Fruit fly (Drosophila melanogaster) whole organism, embryonic: Measurements from ENCODE around the gene CG33664.

ENCODE experiments used
- B-H2 ChIP-seq: fragments of 200-800 bp; sonication (Bioruptor generic); optimal IDR thresholded peaks from 2 replicates; lab custom pipeline; 2018; ENCODE audit warnings: missing biosample characterization, mild to moderate bottlenecking, missing genetic modification characterization
- Blimp-1 ChIP-seq: fragments of 200-800 bp; sonication (Bioruptor generic); optimal IDR thresholded peaks from 3 replicates; lab custom pipeline; 2018; ENCODE audit warnings: missing biosample characterization, missing genetic modification characterization, mild to moderate bottlenecking, moderate library complexity, missing genetic modification reagents
- CG10654 ChIP-seq: fragments of 200-800 bp; sonication (Bioruptor generic); optimal IDR thresholded peaks from 2 replicates; lab custom pipeline; 2016; ENCODE audit warnings: missing biosample characterization, missing genetic modification characterization
- CG10979 ChIP-seq: fragments of 200-800 bp; sonication (Bioruptor generic); optimal IDR thresholded peaks from 2 replicates; lab custom pipeline; 2018; ENCODE audit warnings: missing biosample characterization, mild to moderate bottlenecking, missing genetic modification characterization, moderate library complexity
- CG12659 ChIP-seq: fragments of 200-800 bp; sonication (Bioruptor generic); optimal IDR thresholded peaks from 3 replicates; lab custom pipeline; 2017; ENCODE audit warnings: mild to moderate bottlenecking, missing biosample characterization, missing genetic modification reagents, missing genetic modification characterization
- CG13123 ChIP-seq: fragments of 200-800 bp; sonication (Bioruptor generic); optimal IDR thresholded peaks from 2 replicates; lab custom pipeline; 2016; ENCODE audit warnings: missing biosample characterization, missing genetic modification characterization
- CG14050 ChIP-seq: fragments of 200-800 bp; sonication (Bioruptor generic); IDR thresholded peaks from 3 replicates; pipeline ENCODE4 v1.3.6; 2022; ENCODE audit warnings: missing biosample characterization, missing genetic modification characterization
- CG14667 ChIP-seq: fragments of 200-800 bp; sonication (Bioruptor generic); IDR thresholded peaks from 2 replicates; pipeline ENCODE4 v1.3.6; 2022; ENCODE audit warnings: missing biosample characterization, missing genetic modification characterization
- CG1647 ChIP-seq: fragments of 200-800 bp; sonication (Bioruptor generic); optimal IDR thresholded peaks from 3 replicates; lab custom pipeline; 2016; ENCODE audit warnings: missing biosample characterization, missing genetic modification characterization
- CG17359 ChIP-seq: fragments of 200-800 bp; sonication (Bioruptor generic); optimal IDR thresholded peaks from 3 replicates; lab custom pipeline; 2018; ENCODE audit warnings: missing biosample characterization, mild to moderate bottlenecking, missing genetic modification characterization, moderate library complexity
- CG18764 ChIP-seq: fragments of 200-800 bp; sonication (Bioruptor generic); optimal IDR thresholded peaks from 3 replicates; lab custom pipeline; 2016; ENCODE audit warnings: missing biosample characterization, missing genetic modification characterization
- CG2712 ChIP-seq: fragments of 200-800 bp; optimal IDR thresholded peaks from 3 replicates; lab custom pipeline; 2019; ENCODE audit warnings: missing biosample characterization, mild to moderate bottlenecking, missing genetic modification characterization, moderate library complexity
- CG31388 ChIP-seq: fragments of 200-800 bp; sonication (Bioruptor generic); optimal IDR thresholded peaks from 2 replicates; lab custom pipeline; 2016; ENCODE audit warnings: missing biosample characterization, missing genetic modification characterization
- CG4707 ChIP-seq: fragments of 200-800 bp; sonication (Bioruptor generic); optimal IDR thresholded peaks from 2 replicates; lab custom pipeline; 2018; ENCODE audit warnings: missing biosample characterization, mild to moderate bottlenecking, missing genetic modification characterization, moderate library complexity
- CG5245 ChIP-seq: fragments of 200-800 bp; sonication (Bioruptor generic); optimal IDR thresholded peaks from 3 replicates; lab custom pipeline; 2016; ENCODE audit warnings: missing biosample characterization, missing genetic modification characterization
- CG7271 ChIP-seq: fragments of 200-800 bp; sonication (Bioruptor generic); optimal IDR thresholded peaks from 2 replicates; lab custom pipeline; 2018; ENCODE audit warnings: missing biosample characterization, mild to moderate bottlenecking, missing genetic modification characterization, moderate library complexity
- CG7786 ChIP-seq: fragments of 200-800 bp; sonication (Bioruptor generic); optimal IDR thresholded peaks from 2 replicates; lab custom pipeline; 2016; ENCODE audit warnings: missing biosample characterization, missing genetic modification characterization
- CG7928 ChIP-seq: fragments of 200-800 bp; sonication (Bioruptor generic); optimal IDR thresholded peaks from 2 replicates; lab custom pipeline; 2017; ENCODE audit warnings: missing biosample characterization, mild to moderate bottlenecking, missing genetic modification characterization
- CG7987 ChIP-seq: fragments of 200-800 bp; sonication (Bioruptor generic); optimal IDR thresholded peaks from 2 replicates; lab custom pipeline; 2018; ENCODE audit warnings: missing biosample characterization, mild to moderate bottlenecking, missing genetic modification characterization, moderate library complexity
- CG8478 ChIP-seq: fragments of >200 bp; optimal IDR thresholded peaks from 2 replicates; lab custom pipeline; 2018
- Camta ChIP-seq: fragments of 200-800 bp; sonication (Bioruptor generic); optimal IDR thresholded peaks from 2 replicates; lab custom pipeline; 2016; ENCODE audit warnings: missing biosample characterization, missing genetic modification characterization
- Ets65A ChIP-seq: fragments of 200-800 bp; sonication (Bioruptor generic); peaks from one replicate; lab custom pipeline; 2016; ENCODE audit warnings: missing biosample characterization, missing genetic modification characterization
- GATAe ChIP-seq: fragments of 200-800 bp; sonication (Bioruptor generic); conservative IDR thresholded peaks from 2 replicates; pipeline ENCODE4 v1.3.6; 2022; ENCODE audit warnings: missing biosample characterization, missing genetic modification characterization
- HLHmδ ChIP-seq: fragments of 200-800 bp; sonication (Bioruptor generic); optimal IDR thresholded peaks from 2 replicates; lab custom pipeline; 2018; ENCODE audit warnings: missing biosample characterization, mild to moderate bottlenecking, missing genetic modification characterization, moderate library complexity
- Kr ChIP-seq: fragments of 200-800 bp; sonication (Bioruptor generic); optimal IDR thresholded peaks from 2 replicates; lab custom pipeline; 2017; ENCODE audit warnings: missing biosample characterization, mild to moderate bottlenecking, missing genetic modification characterization
- MESR4 ChIP-seq: fragments of 200-800 bp; sonication (Bioruptor generic); optimal IDR thresholded peaks from 2 replicates; lab custom pipeline; 2018; ENCODE audit warnings: missing biosample characterization, mild to moderate bottlenecking, missing genetic modification characterization, moderate library complexity
- Max ChIP-seq: fragments of 200-800 bp; sonication (Bioruptor generic); optimal IDR thresholded peaks from 2 replicates; lab custom pipeline; 2016; ENCODE audit warnings: missing biosample characterization, mild to moderate bottlenecking, missing genetic modification characterization
- Mrtf ChIP-seq: fragments of 200-800 bp; sonication (Bioruptor generic); IDR thresholded peaks from 3 replicates; pipeline ENCODE4 v1.3.6; 2022; ENCODE audit warnings: missing biosample characterization, missing genetic modification characterization
- Sox100B ChIP-seq: fragments of 200-800 bp; sonication (Bioruptor generic); optimal IDR thresholded peaks from 3 replicates; lab custom pipeline; 2018; ENCODE audit warnings: missing biosample characterization, mild to moderate bottlenecking, missing genetic modification characterization
- Xbp1 ChIP-seq: fragments of 200-800 bp; sonication (Bioruptor generic); optimal IDR thresholded peaks from 3 replicates; lab custom pipeline; 2016; ENCODE audit warnings: missing biosample characterization, mild to moderate bottlenecking, missing genetic modification characterization
- Xrp1 ChIP-seq: fragments of 200-800 bp; sonication (Bioruptor generic); IDR thresholded peaks from 2 replicates; pipeline ENCODE4 v1.3.6; 2022; ENCODE audit warnings: missing biosample characterization, missing genetic modification characterization
- amos ChIP-seq: fragments of 200-800 bp; sonication (Bioruptor generic); IDR thresholded peaks from 2 replicates; pipeline ENCODE4 v1.3.6; 2022; ENCODE audit warnings: missing biosample characterization, missing genetic modification characterization; ENCODE audit not compliant: partially characterized antibody
- ase ChIP-seq: fragments of 200-800 bp; sonication (Bioruptor generic); IDR thresholded peaks from 3 replicates; pipeline ENCODE4 v1.3.6; 2022; ENCODE audit warnings: missing biosample characterization, missing genetic modification characterization
- ato ChIP-seq: fragments of 200-800 bp; sonication (Bioruptor generic); IDR thresholded peaks from 2 replicates; pipeline ENCODE4 v1.3.6; 2022; ENCODE audit warnings: missing biosample characterization, missing genetic modification characterization; ENCODE audit not compliant: partially characterized antibody
- caup ChIP-seq: fragments of 200-800 bp; sonication (Bioruptor generic); optimal IDR thresholded peaks from 3 replicates; lab custom pipeline; 2017; ENCODE audit warnings: missing biosample characterization, mild to moderate bottlenecking, missing genetic modification characterization, moderate library complexity; ENCODE audit not compliant: severe bottlenecking
- chm ChIP-seq: fragments of 200-800 bp; sonication (Bioruptor generic); IDR thresholded peaks from 2 replicates; pipeline ENCODE4 v1.3.6; 2022; ENCODE audit warnings: missing biosample characterization, missing genetic modification characterization
- cwo ChIP-seq: fragments of 200-800 bp; sonication (Bioruptor generic); optimal IDR thresholded peaks from 3 replicates; lab custom pipeline; 2017; ENCODE audit warnings: missing biosample characterization, missing genetic modification characterization, mild to moderate bottlenecking, moderate library complexity, missing genetic modification reagents
- dmrt99B ChIP-seq: fragments of 200-800 bp; sonication (Bioruptor generic); optimal IDR thresholded peaks from 2 replicates; lab custom pipeline; 2018; ENCODE audit warnings: missing biosample characterization, mild to moderate bottlenecking, missing genetic modification characterization, moderate library complexity
- ftz-f1 ChIP-seq: fragments of 200-800 bp; sonication (Bioruptor generic); optimal IDR thresholded peaks from 2 replicates; lab custom pipeline; 2016; ENCODE audit warnings: missing biosample characterization, missing genetic modification characterization
- ham ChIP-seq: fragments of 200-800 bp; sonication (Bioruptor generic); IDR thresholded peaks from 2 replicates; pipeline ENCODE4 v1.3.6; 2022; ENCODE audit warnings: missing biosample characterization, missing genetic modification characterization
- luna ChIP-seq: fragments of 200-800 bp; sonication (Bioruptor generic); optimal IDR thresholded peaks from 2 replicates; lab custom pipeline; 2016; ENCODE audit warnings: missing biosample characterization, missing genetic modification characterization
- otp ChIP-seq: fragments of 200-800 bp; sonication (Bioruptor generic); IDR thresholded peaks from 3 replicates; pipeline ENCODE4, ENCODE4 v1.3.6; 2022; ENCODE audit warnings: missing biosample characterization, missing genetic modification characterization
- p53 ChIP-seq: fragments of 200-800 bp; sonication (Bioruptor generic); optimal IDR thresholded peaks from 2 replicates; lab custom pipeline; 2016; ENCODE audit warnings: missing biosample characterization, missing genetic modification characterization
- pita ChIP-seq: fragments of 200-800 bp; sonication (Bioruptor generic); optimal IDR thresholded peaks from 2 replicates; lab custom pipeline; 2017; ENCODE audit warnings: missing biosample characterization, mild to moderate bottlenecking, missing genetic modification characterization
- scrt ChIP-seq: fragments of 200-800 bp; sonication (Bioruptor generic); optimal IDR thresholded peaks from 2 replicates; lab custom pipeline; 2018; ENCODE audit warnings: missing biosample characterization, mild to moderate bottlenecking, missing genetic modification characterization, moderate library complexity
- slou ChIP-seq: fragments of 200-800 bp; sonication (Bioruptor generic); optimal IDR thresholded peaks from 3 replicates; lab custom pipeline; 2016; ENCODE audit warnings: missing biosample characterization, missing genetic modification characterization
- tll ChIP-seq, 2 experiments: fragments of 200-800 bp in 1 of 2; fragments of >200 bp in 1 of 2; sonication (Bioruptor generic) in 1 of 2; optimal IDR thresholded peaks; 2 replicates each; lab custom pipeline; 2017 to 2019; ENCODE audit warnings: missing biosample characterization in 2 of 2, missing genetic modification characterization in 2 of 2, mild to moderate bottlenecking in 1 of 2, moderate library complexity in 1 of 2
- unc-4 ChIP-seq: fragments of 200-800 bp; sonication (Bioruptor generic); IDR thresholded peaks from 2 replicates; pipeline ENCODE4 v1.3.6; 2022; ENCODE audit warnings: missing biosample characterization, missing genetic modification characterization; ENCODE audit not compliant: partially characterized antibody
- unpg ChIP-seq: fragments of 200-800 bp; sonication (Bioruptor generic); optimal IDR thresholded peaks from 3 replicates; lab custom pipeline; 2018; ENCODE audit warnings: missing biosample characterization, mild to moderate bottlenecking, missing genetic modification characterization, moderate library complexity
- usp ChIP-seq: fragments of >200 bp; optimal IDR thresholded peaks from 2 replicates; lab custom pipeline; 2017; ENCODE audit warnings: missing biosample characterization, missing genetic modification characterization
- zfh1 ChIP-seq: fragments of 200-800 bp; sonication (Bioruptor generic); IDR thresholded peaks from 3 replicates; pipeline ENCODE4 v1.3.6; 2022; ENCODE audit warnings: missing biosample characterization, missing genetic modification characterization

The CG33664 gene

DNA sequence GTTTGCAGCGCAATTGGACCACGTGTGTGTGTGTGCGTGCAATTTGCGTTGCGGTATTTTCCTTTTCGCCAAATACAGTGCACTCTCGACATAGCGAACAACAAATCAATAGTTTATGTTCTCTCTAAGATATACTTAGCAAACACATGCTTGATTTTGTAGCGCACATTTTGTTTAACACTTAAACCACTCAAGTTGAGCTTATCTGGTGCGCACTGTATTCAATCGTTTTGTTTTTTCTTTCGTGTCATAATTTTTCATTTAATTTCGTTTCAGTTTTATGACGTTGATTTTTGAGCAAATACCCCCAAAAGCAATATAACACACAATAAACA is 17.7 kb upstream of the CG33664 start (continued):
- no peak for TF ChIP-seq unc-4 (GFP tag; lab: Robert Waterston, UW)
- TF ChIP-seq CG4707: peak; percentile 42
- peak; percentile 72 for TF ChIP-seq CG5245
- TF ChIP-seq CG7271: no peak
- TF ChIP-seq Kr: no peak
- peak; percentile 87 for TF ChIP-seq CG17359 (tag; lab: Kevin White, UChicago)
- TF ChIP-seq caup (GFP tag; lab: Kevin White, UChicago): peak; percentile 89
- peak; percentile 88 for TF ChIP-seq CG14667
- TF ChIP-seq CG2712 (tag; lab: Kevin White, UChicago): peak; percentile 77
- TF ChIP-seq Mrtf (GFP tag; lab: Robert Waterston, UW): peak; percentile 88
- peak; percentile 84 for TF ChIP-seq ase (GFP tag; lab: Robert Waterston, UW)
- TF ChIP-seq chm: peak; percentile 91
- TF ChIP-seq pita: no peak
- TF ChIP-seq Xbp1: peak; percentile 87
- peak; percentile 14 for TF ChIP-seq CG31388 (GFP tag; lab: Kevin White, UChicago)
- TF ChIP-seq B-H2 (GFP tag; lab: Kevin White, UChicago): peak; percentile 93
- peak; percentile 53; the same call in 1 of the 2 replicates for TF ChIP-seq GATAe (GFP tag; lab: Robert Waterston, UW)
- TF ChIP-seq CG14050 (GFP tag; lab: Robert Waterston, UW): peak; percentile 85
- no peak for TF ChIP-seq MESR4 (GFP tag; lab: Kevin White, UChicago)
- TF ChIP-seq zfh1 (GFP tag; lab: Robert Waterston, UW): peak; percentile 89
- TF ChIP-seq scrt (GFP tag; lab: Kevin White, UChicago): peak; percentile 70
- no peak for TF ChIP-seq amos
- peak; percentile 80 for TF ChIP-seq Xrp1 (GFP tag; lab: Robert Waterston, UW)
- peak; percentile 81 for TF ChIP-seq cwo (GFP tag; lab: Kevin White, UChicago)
- no peak for TF ChIP-seq tll (GFP tag; optimal IDR thresholded peaks at IDR 0.05; lab: Kevin White, UChicago)
- peak; percentile 94 for TF ChIP-seq Ets65A (GFP tag; lab: Kevin White, UChicago)
- TF ChIP-seq p53 (GFP tag; lab: Kevin White, UChicago): peak; percentile 52
- no peak for TF ChIP-seq usp
- peak; percentile 78; the same call in 1 of the 2 replicates for TF ChIP-seq ham (GFP tag; lab: Robert Waterston, UW)
- TF ChIP-seq CG7987: peak; percentile 40
- peak; percentile 53 for TF ChIP-seq CG18764 (GFP tag; lab: Kevin White, UChicago)
- peak; percentile 67 for TF ChIP-seq luna (GFP tag; lab: Kevin White, UChicago)
- TF ChIP-seq slou (GFP tag; lab: Kevin White, UChicago): peak; percentile 75
- peak; percentile 76 for TF ChIP-seq Sox100B (GFP tag; lab: Kevin White, UChicago)
- peak; percentile 82 for TF ChIP-seq Camta
- no peak for TF ChIP-seq ato (GFP tag; lab: Robert Waterston, UW)
- peak; percentile 79 for TF ChIP-seq CG1647 (GFP tag; lab: Kevin White, UChicago)
- peak; percentile 65 for TF ChIP-seq Max (GFP tag; lab: Kevin White, UChicago)
- TF ChIP-seq CG10979: peak; percentile 56
- no peak for TF ChIP-seq HLHmδ (GFP tag; lab: Kevin White, UChicago)
- TF ChIP-seq CG12659 (GFP tag; lab: Kevin White, UChicago): peak; percentile 78
- TF ChIP-seq CG7786 (GFP tag; lab: Kevin White, UChicago): peak; percentile 89
- TF ChIP-seq ftz-f1 (GFP tag; lab: Kevin White, UChicago): no peak
- peak; percentile 76 for TF ChIP-seq otp (GFP tag; lab: Robert Waterston, UW)
- TF ChIP-seq unpg (GFP tag; lab: Kevin White, UChicago): peak; percentile 85
- peak; percentile 76 for TF ChIP-seq CG10654 (GFP tag; lab: Kevin White, UChicago)
- TF ChIP-seq CG7928: peak; percentile 59
- TF ChIP-seq Blimp-1 (GFP tag; lab: Kevin White, UChicago): peak; percentile 64
- peak; percentile 85 for TF ChIP-seq dmrt99B (tag; lab: Kevin White, UChicago)
- TF ChIP-seq CG13123: peak; percentile 64
- no peak for TF ChIP-seq CG8478
